Worm (Caenorhabditis elegans) whole organism, midembryonic: ENCODE results near the gene F09E10.7.

Source experiments
- flt-1 ChIP-seq: fragments of 200-800 bp; sonication (Bioruptor generic); IDR thresholded peaks from 2 replicates; pipeline ENCODE4 v1.3.6; 2022; ENCODE audit warnings: missing genetic modification characterization, missing compliant biosample characterization
- ref-1 ChIP-seq: fragments of 200-800 bp; sonication (Bioruptor generic); conservative IDR thresholded peaks from 2 replicates; pipeline ENCODE4 v1.3.6; 2022; ENCODE audit warnings: missing genetic modification reagents, missing genetic modification characterization, missing compliant biosample characterization
- tab-1 ChIP-seq: fragments of 200-800 bp; sonication (Bioruptor generic); IDR thresholded peaks from 2 replicates; pipeline ENCODE4 v1.3.6; 2022; ENCODE audit warnings: missing genetic modification characterization, missing compliant biosample characterization

DNA sequence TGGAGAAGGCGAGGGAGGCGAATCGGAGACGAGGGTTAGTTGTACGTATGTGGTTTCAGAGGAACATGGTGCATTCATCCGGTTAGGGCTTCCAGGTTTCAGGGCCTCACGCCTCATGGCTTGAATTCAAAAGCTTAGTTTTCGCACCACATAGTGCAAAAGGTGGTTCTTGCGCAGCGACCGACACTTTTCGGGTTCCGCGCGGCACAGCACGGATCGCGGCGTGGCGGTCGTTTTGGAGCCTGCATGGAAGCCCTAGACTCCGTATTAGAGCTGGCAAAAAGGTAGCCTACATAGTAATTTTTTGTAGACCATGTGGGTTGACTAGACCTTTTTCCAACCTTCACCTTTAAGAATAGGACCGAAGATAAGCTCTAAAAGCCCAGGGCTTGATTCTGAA, 37.2 kb upstream of the F09E10.7 start:
- TF ChIP-seq ref-1, result no peak
- no peak for TF ChIP-seq tab-1 (GFP tag; lab: Robert Waterston, UW)
- TF ChIP-seq flt-1 (GFP tag; lab: Robert Waterston, UW), result no peak
